Worm (Caenorhabditis elegans) whole organism, L4 larva: Measurements from ENCODE around the gene ugt-60.
A peak's percentile ranks its signal among the peaks of the same experiment; 100 is the strongest.

Source experiments
- F10B5.3 ChIP-seq: sonication (generic microtip); optimal IDR thresholded peaks from 2 replicates; lab custom pipeline; 2016; ENCODE audit warnings: mild to moderate bottlenecking, missing genetic modification characterization, missing compliant biosample characterization
- F26F4.8 ChIP-seq: fragments of 200-800 bp; sonication (Bioruptor generic); conservative IDR thresholded peaks from 2 replicates; pipeline ENCODE4 v1.3.6; 2022; ENCODE audit warnings: missing genetic modification characterization, missing compliant biosample characterization
- F37D6.2 ChIP-seq: sonication (generic microtip); optimal IDR thresholded peaks from 2 replicates; lab custom pipeline; 2016; ENCODE audit warnings: mild to moderate bottlenecking, missing genetic modification characterization, missing compliant biosample characterization
- F44E2.7 ChIP-seq: fragments of 200-800 bp; sonication (Bioruptor generic); IDR thresholded peaks from 2 replicates; pipeline ENCODE4 v2.1.2; 2022; ENCODE audit warnings: missing genetic modification characterization, missing compliant biosample characterization
- F49E8.2 ChIP-seq: sonication (generic microtip); optimal IDR thresholded peaks from 2 replicates; lab custom pipeline; 2016; ENCODE audit warnings: missing compliant biosample characterization, mild to moderate bottlenecking, missing genetic modification characterization, borderline replicate concordance
- R02D3.7 ChIP-seq: fragments of 150-350 bp; sonication (generic microtip); optimal IDR thresholded peaks from 3 replicates; lab custom pipeline; 2014; ENCODE audit warnings: missing biosample characterization, missing genetic modification characterization
- Y5F2A.4 ChIP-seq: fragments of 200-800 bp; sonication (Bioruptor generic); optimal IDR thresholded peaks from 2 replicates; lab custom pipeline; 2018; ENCODE audit warnings: mild to moderate bottlenecking, missing genetic modification characterization, missing compliant biosample characterization
- Y75B8A.6 ChIP-seq: fragments of 200-800 bp; sonication (Bioruptor generic); IDR thresholded peaks from 2 replicates; pipeline ENCODE4 v1.3.6; 2022; ENCODE audit warnings: missing genetic modification reagents, missing genetic modification characterization, missing compliant biosample characterization
- aly-2 ChIP-seq: sonication (generic microtip); optimal IDR thresholded peaks from 2 replicates; lab custom pipeline; 2018; ENCODE audit warnings: missing biosample characterization, missing genetic modification characterization
- arid-1 ChIP-seq: fragments of 200-800 bp; sonication (Bioruptor generic); conservative IDR thresholded peaks from 2 replicates; pipeline ENCODE4 v1.3.6; 2022; ENCODE audit warnings: missing genetic modification reagents, missing genetic modification characterization, missing compliant biosample characterization
- ceh-44 ChIP-seq: fragments of 200-800 bp; sonication (Bioruptor generic); IDR thresholded peaks from 2 replicates; pipeline ENCODE4 v1.3.6; 2022; ENCODE audit warnings: missing genetic modification reagents, missing genetic modification characterization, missing compliant biosample characterization
- ceh-82 ChIP-seq: sonication (generic microtip); optimal IDR thresholded peaks from 2 replicates; lab custom pipeline; 2017; ENCODE audit warnings: missing biosample characterization, missing genetic modification characterization
- cey-2 ChIP-seq: sonication (generic microtip); optimal IDR thresholded peaks from 3 replicates; lab custom pipeline; 2017; ENCODE audit warnings: missing genetic modification characterization, mild to moderate bottlenecking, missing compliant biosample characterization, antibody characterized with exemption, borderline replicate concordance; ENCODE audit not compliant: insufficient read depth
- daf-19 ChIP-seq: fragments of 200-800 bp; sonication (Bioruptor generic); conservative IDR thresholded peaks from 2 replicates; pipeline ENCODE4 v1.3.6; 2022; ENCODE audit warnings: missing genetic modification characterization, missing compliant biosample characterization
- daf-8 ChIP-seq: fragments of 200-800 bp; sonication (Bioruptor generic); IDR thresholded peaks from 2 replicates; pipeline ENCODE4 v1.3.6; 2022; ENCODE audit warnings: missing genetic modification characterization, missing compliant biosample characterization
- dmd-6 ChIP-seq: fragments of 200-800 bp; sonication (Bioruptor generic); IDR thresholded peaks from 2 replicates; pipeline ENCODE4 v1.3.6; 2022; ENCODE audit warnings: missing genetic modification reagents, missing genetic modification characterization, missing compliant biosample characterization
- dmd-9 ChIP-seq: fragments of 200-800 bp; sonication (Bioruptor generic); IDR thresholded peaks from 2 replicates; pipeline ENCODE4 v1.3.6; 2022; ENCODE audit warnings: missing genetic modification reagents, missing genetic modification characterization, missing compliant biosample characterization
- duxl-1 ChIP-seq: sonication (generic microtip); optimal IDR thresholded peaks from 2 replicates; lab custom pipeline; 2016; ENCODE audit warnings: mild to moderate bottlenecking, missing genetic modification characterization, moderate library complexity, missing compliant biosample characterization; ENCODE audit not compliant: poor library complexity
- dve-1 ChIP-seq: sonication (generic microtip); optimal IDR thresholded peaks from 2 replicates; lab custom pipeline; 2017; ENCODE audit warnings: antibody characterized with exemption, mild to moderate bottlenecking, missing genetic modification characterization, missing compliant biosample characterization; ENCODE audit not compliant: insufficient read depth
- hlh-30 ChIP-seq: sonication (generic microtip); optimal IDR thresholded peaks from 2 replicates; lab custom pipeline; 2017; ENCODE audit warnings: antibody characterized with exemption, mild to moderate bottlenecking, missing genetic modification characterization, missing compliant biosample characterization; ENCODE audit not compliant: insufficient read depth
- jun-1 ChIP-seq: fragments of 150-350 bp; optimal IDR thresholded peaks from 2 replicates; lab custom pipeline; 2014; ENCODE audit warnings: missing biosample characterization, missing genetic modification reagents, missing genetic modification characterization
- lin-1 ChIP-seq: fragments of 200-800 bp; sonication (Bioruptor generic); IDR thresholded peaks from 2 replicates; pipeline ENCODE4 v1.3.6; 2022; ENCODE audit warnings: missing genetic modification reagents, missing genetic modification characterization, missing compliant biosample characterization
- lin-15B ChIP-seq: fragments of 150-350 bp; sonication (generic microtip); optimal IDR thresholded peaks from 3 replicates; lab custom pipeline; 2014; ENCODE audit warnings: missing biosample characterization, missing genetic modification characterization
- lin-29 ChIP-seq: fragments of 200-800 bp; sonication (Bioruptor generic); IDR thresholded peaks from 2 replicates; pipeline ENCODE4 v1.3.6; 2022; ENCODE audit warnings: missing genetic modification reagents, missing genetic modification characterization, missing compliant biosample characterization
- lin-39 ChIP-seq: fragments of 150-350 bp; optimal IDR thresholded peaks from 2 replicates; lab custom pipeline; 2014; ENCODE audit warnings: missing biosample characterization, missing genetic modification reagents, missing genetic modification characterization
- lir-3 ChIP-seq: sonication (generic microtip); optimal IDR thresholded peaks from 2 replicates; lab custom pipeline; 2016; ENCODE audit warnings: mild to moderate bottlenecking, missing genetic modification characterization, missing compliant biosample characterization
- mxl-2 ChIP-seq: fragments of 200-800 bp; sonication (Bioruptor generic); conservative IDR thresholded peaks from 2 replicates; pipeline ENCODE4 v1.3.6; 2022; ENCODE audit warnings: missing genetic modification reagents, missing genetic modification characterization, missing compliant biosample characterization
- mxl-3 ChIP-seq: fragments of 200-800 bp; sonication (Bioruptor generic); optimal IDR thresholded peaks from 2 replicates; lab custom pipeline; 2018; ENCODE audit warnings: mild to moderate bottlenecking, missing genetic modification characterization, missing compliant biosample characterization
- nhr-102 ChIP-seq: sonication (generic microtip); optimal IDR thresholded peaks from 2 replicates; lab custom pipeline; 2016; ENCODE audit warnings: mild to moderate bottlenecking, missing genetic modification characterization, moderate library complexity, missing compliant biosample characterization
- nhr-11 ChIP-seq: fragments of 150-350 bp; optimal IDR thresholded peaks from 2 replicates; lab custom pipeline; 2014; ENCODE audit warnings: missing biosample characterization, missing genetic modification characterization
- nhr-237 ChIP-seq: sonication (generic microtip); optimal IDR thresholded peaks from 2 replicates; lab custom pipeline; 2017; ENCODE audit warnings: missing biosample characterization, missing genetic modification characterization
- nhr-41 ChIP-seq: fragments of 200-800 bp; sonication (Bioruptor generic); IDR thresholded peaks from 2 replicates; pipeline ENCODE4 v1.3.6; 2022; ENCODE audit warnings: missing genetic modification reagents, missing genetic modification characterization, missing compliant biosample characterization
- nhr-6 ChIP-seq: fragments of 150-350 bp; optimal IDR thresholded peaks from 2 replicates; lab custom pipeline; 2014; ENCODE audit warnings: missing biosample characterization, missing genetic modification characterization
- nhr-76 ChIP-seq: fragments of 150-350 bp; optimal IDR thresholded peaks from 2 replicates; lab custom pipeline; 2014; ENCODE audit warnings: missing biosample characterization, missing genetic modification characterization
- rbr-2 ChIP-seq: sonication (generic microtip); optimal IDR thresholded peaks from 2 replicates; lab custom pipeline; 2016; ENCODE audit warnings: missing genotype, missing genetic modification characterization, missing compliant biosample characterization
- saeg-2 ChIP-seq: fragments of 200-800 bp; sonication (Bioruptor generic); IDR thresholded peaks from 2 replicates; pipeline ENCODE4 v1.3.6; 2022; ENCODE audit warnings: missing genetic modification reagents, missing genetic modification characterization, missing compliant biosample characterization
- snpc-4 ChIP-seq: fragments of 150-350 bp; optimal IDR thresholded peaks from 2 replicates; lab custom pipeline; 2014; ENCODE audit warnings: missing biosample characterization, missing genetic modification characterization
- spr-1 ChIP-seq: sonication (generic microtip); optimal IDR thresholded peaks from 2 replicates; lab custom pipeline; 2016; ENCODE audit warnings: mild to moderate bottlenecking, missing genetic modification characterization, missing compliant biosample characterization
- spr-3 ChIP-seq: fragments of 200-800 bp; sonication (Bioruptor generic); optimal IDR thresholded peaks from 2 replicates; lab custom pipeline; 2018; ENCODE audit warnings: mild to moderate bottlenecking, missing genetic modification characterization, missing compliant biosample characterization
- unc-39 ChIP-seq: sonication (generic microtip); optimal IDR thresholded peaks from 2 replicates; lab custom pipeline; 2017; ENCODE audit warnings: missing biosample characterization, missing genetic modification characterization
- unc-62 ChIP-seq, 3 experiments: fragments of 150-350 bp in 1 of 3; sonication (generic microtip); optimal IDR thresholded peaks in 2 of 3; peaks in 1 of 3; 1 replicate in 1 of 3; 2 replicates in 2 of 3; lab custom pipeline; 2014 to 2017; ENCODE audit warnings: missing biosample characterization in 3 of 3, missing genetic modification characterization in 3 of 3, missing genetic modification reagents in 3 of 3, missing genotype in 1 of 3
- vab-7 ChIP-seq: fragments of 200-800 bp; sonication (Bioruptor generic); IDR thresholded peaks from 2 replicates; pipeline ENCODE4 v1.3.6; 2022; ENCODE audit warnings: missing genetic modification reagents, missing genetic modification characterization, missing compliant biosample characterization
- zfp-2 ChIP-seq: sonication (generic microtip); optimal IDR thresholded peaks from 2 replicates; lab custom pipeline; 2016; ENCODE audit warnings: mild to moderate bottlenecking, missing genetic modification characterization, missing compliant biosample characterization
- zip-2 ChIP-seq: fragments of 150-350 bp; optimal IDR thresholded peaks from 2 replicates; lab custom pipeline; 2014; ENCODE audit warnings: missing biosample characterization, missing genetic modification characterization
- ztf-11 ChIP-seq: fragments of 150-350 bp; optimal IDR thresholded peaks from 2 replicates; lab custom pipeline; 2014; ENCODE audit warnings: missing biosample characterization, missing genetic modification characterization

The ugt-60 gene

ce11 chrIII:9678819-9679218 is at the start of gene ugt-60:
ugt-60 (minus strand) TSS chrIII:9679051.
- TF ChIP-seq unc-62 (GFP tag; optimal IDR thresholded peaks at IDR 0.05 in 1 of 2; lab: Kevin White, UChicago) (peak in 1 of 2 experiments; percentile 55), unc-62 (tag; optimal IDR thresholded peaks at IDR 0.05; lab: Kevin White, UChicago) (no peak), snpc-4 (tag; lab: Kevin White, UChicago) (no peak)

DNA sequence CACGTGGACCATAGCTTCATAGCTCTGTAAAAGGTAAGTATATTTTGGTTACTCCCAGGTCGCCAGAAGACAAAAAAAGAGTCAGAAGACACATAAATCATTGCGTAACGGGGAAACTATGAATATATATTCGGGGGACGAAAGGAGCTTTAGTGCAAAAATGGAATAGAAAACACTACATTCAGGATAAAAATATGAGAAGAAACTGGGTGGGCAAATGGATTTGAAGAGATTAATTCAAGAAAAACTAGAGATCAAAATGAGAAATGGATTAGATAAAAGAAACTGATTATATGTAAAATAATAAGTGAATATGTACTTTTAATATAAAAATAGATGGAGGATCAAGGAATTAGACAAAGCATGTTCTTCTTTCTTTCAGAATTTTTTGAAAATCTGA is 48.6 kb upstream of the ugt-60 start, which contains the start of gene C07A9.12:
TSS of gene C07A9.12 (minus strand) at position 101 of the 400 bp plus-strand sequence.
- TF ChIP-seq mxl-2 (no peak), dmd-6 (GFP tag; lab: Robert Waterston, UW) (no peak), nhr-76 (tag; lab: Kevin White, UChicago) (no peak), aly-2 (no peak), vab-7 (GFP tag; lab: Robert Waterston, UW) (no peak), jun-1 (tag; lab: Kevin White, UChicago) (no peak), zfp-2 (tag; lab: Kevin White, UChicago) (no peak), rbr-2 (tag; lab: Kevin White, UChicago) (no peak), nhr-237 (no peak), F10B5.3 (tag; lab: Kevin White, UChicago) (no peak), spr-3 (no peak), spr-1 (no peak), R02D3.7 (tag; lab: Kevin White, UChicago) (no peak)

DNA sequence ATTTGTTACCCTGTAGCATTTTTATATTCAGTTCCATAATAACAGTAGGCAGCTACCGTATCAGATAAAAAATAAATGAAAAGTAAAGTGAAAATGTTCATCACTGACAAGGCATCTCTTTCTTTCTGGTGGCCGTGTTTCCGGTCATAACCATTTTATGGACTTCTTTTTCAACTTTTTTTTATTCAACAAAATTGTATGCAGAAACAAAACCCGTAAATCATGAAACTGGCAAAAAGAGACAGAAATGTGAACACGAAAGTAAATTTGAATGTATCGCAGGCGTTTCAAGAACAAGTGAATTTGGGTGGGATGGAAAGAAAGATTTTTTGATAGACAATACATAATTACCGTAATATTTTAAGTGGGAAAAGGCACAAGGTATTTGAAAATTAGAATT is 46.3 kb upstream of the ugt-60 start, which contains the start of gene clec-162:
TSS of gene clec-162 (minus strand) at position 101 of the 400 bp plus-strand sequence.
- TF ChIP-seq ztf-11 (tag; lab: Kevin White, UChicago) (no peak), ceh-82 (tag; lab: Kevin White, UChicago) (no peak), lin-39 (tag; lab: Kevin White, UChicago) (no peak), nhr-6 (tag; lab: Kevin White, UChicago) (no peak), F44E2.7 (no peak), F49E8.2 (no peak), vab-7 (GFP tag; lab: Robert Waterston, UW) (no peak), Y75B8A.6 (GFP tag; lab: Robert Waterston, UW) (no peak)

ce11 chrIII:9721991-9722390 is 43.1 kb upstream of the ugt-60 start:
- TF ChIP-seq daf-19 (GFP tag; lab: Robert Waterston, UW) (no peak), daf-8 (GFP tag; lab: Robert Waterston, UW) (no peak), ceh-44 (GFP tag; lab: Robert Waterston, UW) (no peak), dve-1 (tag; lab: Kevin White, UChicago) (peak; percentile 73), hlh-30 (tag; lab: Kevin White, UChicago) (peak; percentile 36), lin-15B (tag; lab: Kevin White, UChicago) (no peak), nhr-102 (tag; lab: Kevin White, UChicago) (peak; percentile 13), Y5F2A.4 (GFP tag; lab: Kevin White, UChicago) (no peak), mxl-2 (no peak), saeg-2 (no peak), dmd-6 (GFP tag; lab: Robert Waterston, UW) (peak; percentile 91), mxl-3 (no peak), arid-1 (GFP tag; lab: Robert Waterston, UW) (no peak), nhr-41 (GFP tag; lab: Robert Waterston, UW) (no peak; the same call in 1 of the 2 replicates), dmd-9 (GFP tag; lab: Robert Waterston, UW) (no peak), duxl-1 (tag; lab: Kevin White, UChicago) (no peak), zip-2 (tag; lab: Kevin White, UChicago) (no peak), lir-3 (tag; lab: Kevin White, UChicago) (no peak), F37D6.2 (tag; lab: Kevin White, UChicago) (no peak), nhr-6 (tag; lab: Kevin White, UChicago) (no peak), lin-29 (GFP tag; lab: Robert Waterston, UW) (no peak), lin-1 (GFP tag; lab: Robert Waterston, UW) (no peak), ceh-82 (tag; lab: Kevin White, UChicago) (no peak), nhr-237 (no peak), nhr-11 (tag; lab: Kevin White, UChicago) (no peak), F26F4.8 (GFP tag; lab: Robert Waterston, UW) (no peak), unc-39 (no peak), cey-2 (tag; lab: Kevin White, UChicago) (no peak), nhr-76 (tag; lab: Kevin White, UChicago) (no peak)
